Fruit fly (Drosophila melanogaster) whole organism, embryonic: ENCODE results near the gene CenB1A.

Experiments used
- CG10267 ChIP-seq: fragments of 200-800 bp; sonication (Bioruptor generic); optimal IDR thresholded peaks from 2 replicates; lab custom pipeline; 2018; ENCODE audit warnings: missing biosample characterization, mild to moderate bottlenecking, missing genetic modification characterization, moderate library complexity
- CG11247 ChIP-seq: fragments of 200-800 bp; sonication (Bioruptor generic); IDR thresholded peaks from 2 replicates; pipeline ENCODE4 v1.3.6; 2022; ENCODE audit warnings: missing biosample characterization, missing genetic modification characterization
- CG11504 ChIP-seq: fragments of 200-800 bp; sonication (Bioruptor generic); optimal IDR thresholded peaks from 3 replicates; lab custom pipeline; 2019; ENCODE audit warnings: missing biosample characterization, mild to moderate bottlenecking, missing genetic modification characterization, moderate library complexity
- CG13123 ChIP-seq: fragments of 200-800 bp; sonication (Bioruptor generic); optimal IDR thresholded peaks from 2 replicates; lab custom pipeline; 2016; ENCODE audit warnings: missing biosample characterization, missing genetic modification characterization
- CG13894 ChIP-seq: fragments of 200-800 bp; sonication (Bioruptor generic); optimal IDR thresholded peaks from 3 replicates; lab custom pipeline; 2018; ENCODE audit warnings: missing biosample characterization, mild to moderate bottlenecking, missing genetic modification characterization, moderate library complexity
- CG17361 ChIP-seq: fragments of 200-800 bp; sonication (Bioruptor generic); IDR thresholded peaks from 3 replicates; pipeline ENCODE4 v1.3.6; 2022; ENCODE audit warnings: missing biosample characterization, missing genetic modification characterization
- CG17385 ChIP-seq: fragments of 200-800 bp; sonication (Bioruptor generic); optimal IDR thresholded peaks from 3 replicates; lab custom pipeline; 2018; ENCODE audit warnings: missing biosample characterization, mild to moderate bottlenecking, missing genetic modification characterization
- CG18011 ChIP-seq: fragments of 200-800 bp; sonication (Bioruptor generic); optimal IDR thresholded peaks from 2 replicates; lab custom pipeline; 2017; ENCODE audit warnings: missing biosample characterization, missing genetic modification characterization, mild to moderate bottlenecking, moderate library complexity, missing genotype
- CG2129 ChIP-seq: fragments of 200-800 bp; sonication (Bioruptor generic); IDR thresholded peaks from 2 replicates; pipeline ENCODE4 v1.3.6; 2022; ENCODE audit warnings: missing biosample characterization, missing genetic modification characterization; ENCODE audit not compliant: partially characterized antibody
- CG30431 ChIP-seq: fragments of 200-800 bp; sonication (Bioruptor generic); optimal IDR thresholded peaks from 2 replicates; lab custom pipeline; 2017; ENCODE audit warnings: missing biosample characterization, missing genetic modification characterization
- CG31224 ChIP-seq: fragments of 200-800 bp; sonication (Bioruptor generic); IDR thresholded peaks from 2 replicates; pipeline ENCODE4 v1.3.6; 2022; ENCODE audit warnings: missing biosample characterization, missing genetic modification characterization
- CG34422 ChIP-seq: fragments of 200-800 bp; sonication (Bioruptor generic); IDR thresholded peaks from 3 replicates; pipeline ENCODE4 v1.3.6; 2022; ENCODE audit warnings: missing biosample characterization, missing genetic modification characterization
- CG4282 ChIP-seq: fragments of 200-800 bp; sonication (Bioruptor generic); optimal IDR thresholded peaks from 2 replicates; lab custom pipeline; 2016; ENCODE audit warnings: missing biosample characterization, missing genetic modification characterization
- CG4360 ChIP-seq: fragments of 200-800 bp; sonication (Bioruptor generic); IDR thresholded peaks from 2 replicates; pipeline ENCODE4 v1.3.6; 2022; ENCODE audit warnings: missing biosample characterization, missing genetic modification characterization
- CG4854 ChIP-seq: fragments of 200-800 bp; sonication (Bioruptor generic); optimal IDR thresholded peaks from 2 replicates; lab custom pipeline; 2016; ENCODE audit warnings: missing biosample characterization, missing genetic modification characterization, inconsistent platforms
- CG5180 ChIP-seq: fragments of 200-800 bp; sonication (Bioruptor generic); optimal IDR thresholded peaks from 3 replicates; lab custom pipeline; 2017; ENCODE audit warnings: missing biosample characterization, missing genetic modification characterization, mild to moderate bottlenecking, moderate library complexity, missing genetic modification reagents
- CG6683 ChIP-seq: fragments of 200-800 bp; sonication (Bioruptor generic); optimal IDR thresholded peaks from 2 replicates; lab custom pipeline; 2017; ENCODE audit warnings: missing biosample characterization, mild to moderate bottlenecking, missing genetic modification characterization, missing genetic modification reagents
- CG6813 ChIP-seq: fragments of 200-800 bp; sonication (Bioruptor generic); optimal IDR thresholded peaks from 2 replicates; lab custom pipeline; 2017; ENCODE audit warnings: missing biosample characterization, missing genetic modification characterization, mild to moderate bottlenecking, moderate library complexity, missing genetic modification reagents
- CG7928 ChIP-seq: fragments of 200-800 bp; sonication (Bioruptor generic); optimal IDR thresholded peaks from 2 replicates; lab custom pipeline; 2017; ENCODE audit warnings: missing biosample characterization, mild to moderate bottlenecking, missing genetic modification characterization
- CHES-1-like ChIP-seq: fragments of 200-800 bp; sonication (Bioruptor generic); optimal IDR thresholded peaks from 2 replicates; lab custom pipeline; 2016; ENCODE audit warnings: missing biosample characterization, missing genetic modification characterization
- CrebB ChIP-seq: fragments of 200-800 bp; sonication (Bioruptor generic); optimal IDR thresholded peaks from 3 replicates; lab custom pipeline; 2018; ENCODE audit warnings: missing biosample characterization, mild to moderate bottlenecking, missing genetic modification characterization
- Dip3 ChIP-seq: fragments of 200-800 bp; sonication (Bioruptor generic); optimal IDR thresholded peaks from 3 replicates; lab custom pipeline; 2016; ENCODE audit warnings: missing biosample characterization, missing genetic modification characterization
- E2f2 ChIP-seq: fragments of 200-800 bp; sonication (Bioruptor generic); IDR thresholded peaks from 2 replicates; pipeline ENCODE4 v1.3.6; 2022; ENCODE audit warnings: missing biosample characterization, missing genetic modification characterization
- Elba2 ChIP-seq: fragments of 200-800 bp; sonication (Bioruptor generic); optimal IDR thresholded peaks from 3 replicates; lab custom pipeline; 2016; ENCODE audit warnings: missing biosample characterization, missing genetic modification characterization
- HHEX ChIP-seq: fragments of 200-800 bp; sonication (Bioruptor generic); optimal IDR thresholded peaks from 3 replicates; lab custom pipeline; 2017; ENCODE audit warnings: missing biosample characterization, mild to moderate bottlenecking, missing genetic modification characterization, missing genetic modification reagents
- Hand ChIP-seq: fragments of 200-800 bp; sonication (Bioruptor generic); optimal IDR thresholded peaks from 2 replicates; lab custom pipeline; 2017; ENCODE audit warnings: mild to moderate bottlenecking, missing biosample characterization, missing genetic modification reagents, missing genetic modification characterization
- Hey ChIP-seq: fragments of 200-800 bp; sonication (Bioruptor generic); optimal IDR thresholded peaks from 3 replicates; lab custom pipeline; 2018; ENCODE audit warnings: missing biosample characterization, mild to moderate bottlenecking, missing genetic modification characterization
- Lim3 ChIP-seq: fragments of 200-800 bp; sonication (Bioruptor generic); IDR thresholded peaks from 2 replicates; pipeline ENCODE4 v1.3.6; 2022; ENCODE audit warnings: missing biosample characterization, missing genetic modification characterization
- Myb ChIP-seq: fragments of 200-800 bp; sonication (Bioruptor generic); optimal IDR thresholded peaks from 2 replicates; lab custom pipeline; 2016; ENCODE audit warnings: missing biosample characterization, missing genetic modification characterization
- PHDP ChIP-seq: fragments of 200-800 bp; sonication (Bioruptor generic); optimal IDR thresholded peaks from 3 replicates; lab custom pipeline; 2018; ENCODE audit warnings: missing biosample characterization, mild to moderate bottlenecking, missing genetic modification characterization, moderate library complexity
- Ravus ChIP-seq: fragments of 200-800 bp; sonication (Bioruptor generic); IDR thresholded peaks from 2 replicates; pipeline ENCODE4 v1.3.6; 2022; ENCODE audit warnings: missing biosample characterization, missing genetic modification characterization
- Sox102F ChIP-seq: fragments of 200-800 bp; sonication (Bioruptor generic); optimal IDR thresholded peaks from 2 replicates; lab custom pipeline; 2018; ENCODE audit warnings: missing biosample characterization, mild to moderate bottlenecking, missing genetic modification characterization, moderate library complexity
- bigmax ChIP-seq: fragments of 200-800 bp; sonication (Bioruptor generic); optimal IDR thresholded peaks from 2 replicates; lab custom pipeline; 2018; ENCODE audit warnings: missing biosample characterization, mild to moderate bottlenecking, missing genetic modification characterization
- crc ChIP-seq: fragments of 200-800 bp; sonication (Bioruptor generic); optimal IDR thresholded peaks from 2 replicates; lab custom pipeline; 2016; ENCODE audit warnings: missing biosample characterization, missing genetic modification characterization
- danr ChIP-seq: fragments of 200-800 bp; sonication (Bioruptor generic); IDR thresholded peaks from 2 replicates; pipeline ENCODE4 v1.3.6; 2022; ENCODE audit warnings: missing biosample characterization, missing genetic modification characterization
- ems ChIP-seq: fragments of 200-800 bp; sonication (Bioruptor generic); optimal IDR thresholded peaks from 3 replicates; lab custom pipeline; 2016; ENCODE audit warnings: missing biosample characterization, missing genetic modification characterization
- exex ChIP-seq: fragments of 200-800 bp; sonication (Bioruptor generic); optimal IDR thresholded peaks from 4 replicates; lab custom pipeline; 2018; ENCODE audit warnings: missing biosample characterization, mild to moderate bottlenecking, missing genetic modification characterization, moderate library complexity
- fd96Cb ChIP-seq: fragments of 200-800 bp; sonication (Bioruptor generic); optimal IDR thresholded peaks from 2 replicates; lab custom pipeline; 2018; ENCODE audit warnings: missing biosample characterization, mild to moderate bottlenecking, missing genetic modification characterization, moderate library complexity
- grau ChIP-seq: fragments of 200-800 bp; optimal IDR thresholded peaks from 3 replicates; lab custom pipeline; 2019; ENCODE audit warnings: missing biosample characterization, mild to moderate bottlenecking, missing genetic modification characterization, moderate library complexity
- nerfin-1 ChIP-seq: fragments of 200-800 bp; sonication (Bioruptor generic); optimal IDR thresholded peaks from 3 replicates; lab custom pipeline; 2019; ENCODE audit warnings: missing biosample characterization, mild to moderate bottlenecking, missing genetic modification characterization, moderate library complexity
- nmo ChIP-seq: fragments of 200-800 bp; sonication (Bioruptor generic); optimal IDR thresholded peaks from 2 replicates; lab custom pipeline; 2018; ENCODE audit warnings: missing biosample characterization, mild to moderate bottlenecking, missing genetic modification characterization, moderate library complexity
- org-1 ChIP-seq: fragments of 200-800 bp; sonication (Bioruptor generic); optimal IDR thresholded peaks from 2 replicates; lab custom pipeline; 2017; ENCODE audit warnings: missing biosample characterization, missing genetic modification characterization
- pita ChIP-seq: fragments of 200-800 bp; sonication (Bioruptor generic); optimal IDR thresholded peaks from 2 replicates; lab custom pipeline; 2017; ENCODE audit warnings: missing biosample characterization, mild to moderate bottlenecking, missing genetic modification characterization
- psq ChIP-seq: fragments of 200-800 bp; sonication (Bioruptor generic); optimal IDR thresholded peaks from 2 replicates; lab custom pipeline; 2017; ENCODE audit warnings: missing biosample characterization, missing genetic modification characterization
- row ChIP-seq: fragments of 200-800 bp; sonication (Bioruptor generic); IDR thresholded peaks from 3 replicates; pipeline ENCODE4 v1.3.6; 2022; ENCODE audit warnings: missing biosample characterization, missing genetic modification characterization
- sd ChIP-seq: fragments of 200-800 bp; sonication (Bioruptor generic); optimal IDR thresholded peaks from 3 replicates; lab custom pipeline; 2018; ENCODE audit warnings: missing biosample characterization, mild to moderate bottlenecking, missing genetic modification characterization, moderate library complexity
- sens-2 ChIP-seq: fragments of 200-800 bp; sonication (Bioruptor generic); IDR thresholded peaks from 2 replicates; pipeline ENCODE4 v1.3.6; 2022; ENCODE audit warnings: missing biosample characterization, missing genetic modification characterization
- sug ChIP-seq: fragments of 200-800 bp; optimal IDR thresholded peaks from 2 replicates; lab custom pipeline; 2019; ENCODE audit warnings: missing biosample characterization, mild to moderate bottlenecking, missing genetic modification characterization, moderate library complexity
- unc-4 ChIP-seq: fragments of 200-800 bp; sonication (Bioruptor generic); IDR thresholded peaks from 2 replicates; pipeline ENCODE4 v1.3.6; 2022; ENCODE audit warnings: missing biosample characterization, missing genetic modification characterization; ENCODE audit not compliant: partially characterized antibody
- unpg ChIP-seq: fragments of 200-800 bp; sonication (Bioruptor generic); optimal IDR thresholded peaks from 3 replicates; lab custom pipeline; 2018; ENCODE audit warnings: missing biosample characterization, mild to moderate bottlenecking, missing genetic modification characterization, moderate library complexity

CenB1A gene

DNA sequence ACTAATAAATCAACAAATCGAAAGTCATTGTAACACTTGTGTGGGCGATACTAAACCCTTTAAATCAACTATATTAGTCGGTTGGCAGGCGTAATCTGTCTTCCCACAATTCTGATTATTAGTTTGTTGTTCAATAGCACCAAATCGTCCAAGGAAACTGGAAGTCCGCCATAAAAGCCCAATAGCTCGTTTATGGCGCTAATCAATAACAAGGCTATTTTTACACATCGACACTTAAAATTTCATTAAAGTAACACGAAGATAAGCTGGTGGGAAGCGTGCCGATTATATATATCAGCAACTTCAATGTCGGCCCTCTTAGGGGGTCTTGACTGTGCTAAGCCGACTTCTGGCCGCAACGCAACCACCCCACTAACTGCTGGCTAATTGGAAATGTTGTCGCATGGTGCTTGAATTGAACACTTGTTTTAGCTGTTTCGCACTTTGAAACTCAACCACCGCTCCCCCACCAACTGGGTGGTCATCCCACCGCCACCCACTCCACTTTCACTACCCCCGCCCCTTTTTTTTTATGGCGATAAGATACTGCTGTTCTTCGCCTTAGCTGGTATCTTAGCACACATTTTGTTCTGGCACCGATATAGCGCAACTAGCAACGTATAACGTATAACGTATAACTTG lies 20.9 kb downstream of the CenB1A start (continued):
- TF ChIP-seq CrebB = peak; percentile 9
- TF ChIP-seq CG13123 = no peak
- no peak for TF ChIP-seq CG4854 (GFP tag; lab: Kevin White, UChicago)
- TF ChIP-seq sd = peak; percentile 48
- TF ChIP-seq HHEX (GFP tag; lab: Kevin White, UChicago) = peak; percentile 17
- no peak for TF ChIP-seq CG31224 (GFP tag; lab: Robert Waterston, UW)
- no peak for TF ChIP-seq CG6683 (GFP tag; lab: Kevin White, UChicago)
- peak; percentile 5 for TF ChIP-seq Hand (GFP tag; lab: Kevin White, UChicago)
- TF ChIP-seq CG10267 (tag; lab: Kevin White, UChicago) = no peak
- no peak for TF ChIP-seq nerfin-1 (tag; lab: Kevin White, UChicago)
- TF ChIP-seq CG4360 (GFP tag; lab: Robert Waterston, UW) = no peak
- peak; percentile 38 for TF ChIP-seq grau (tag; lab: Kevin White, UChicago)
- no peak for TF ChIP-seq crc (GFP tag; lab: Kevin White, UChicago)
- TF ChIP-seq sug (tag; lab: Kevin White, UChicago) = peak; percentile 93
- TF ChIP-seq Sox102F (GFP tag; lab: Kevin White, UChicago) = no peak
- no peak for TF ChIP-seq CG2129 (GFP tag; lab: Robert Waterston, UW)
- TF ChIP-seq CG7928 (GFP tag; lab: Kevin White, UChicago) = no peak
- TF ChIP-seq Lim3 = no peak
- no peak for TF ChIP-seq unc-4 (GFP tag; lab: Robert Waterston, UW)
- TF ChIP-seq CG4282 (GFP tag; lab: Kevin White, UChicago) = no peak
- TF ChIP-seq CG6813 (GFP tag; lab: Kevin White, UChicago) = no peak
- no peak for TF ChIP-seq pita (GFP tag; lab: Kevin White, UChicago)
- TF ChIP-seq CG17361 (GFP tag; lab: Robert Waterston, UW) = no peak
- TF ChIP-seq E2f2 (GFP tag; lab: Robert Waterston, UW) = no peak
- no peak for TF ChIP-seq bigmax (GFP tag; lab: Kevin White, UChicago)
- TF ChIP-seq Hey = peak; percentile 80
- peak; percentile 45 for TF ChIP-seq CG13894 (tag; lab: Kevin White, UChicago)
- TF ChIP-seq exex (tag; lab: Kevin White, UChicago) = peak; percentile 98
- TF ChIP-seq CG11504 (tag; lab: Kevin White, UChicago) = no peak
- no peak for TF ChIP-seq Ravus (GFP tag; lab: Robert Waterston, UW)
- no peak for TF ChIP-seq CG5180 (GFP tag; lab: Kevin White, UChicago)
- no peak for TF ChIP-seq org-1 (GFP tag; lab: Kevin White, UChicago)
- peak; percentile 43 for TF ChIP-seq PHDP (tag; lab: Kevin White, UChicago)
- TF ChIP-seq row = no peak
- TF ChIP-seq CG30431 (GFP tag; lab: Kevin White, UChicago) = no peak
- TF ChIP-seq CG34422 (GFP tag; lab: Robert Waterston, UW) = no peak
- TF ChIP-seq fd96Cb = no peak
- TF ChIP-seq unpg (GFP tag; lab: Kevin White, UChicago) = peak; percentile 15
- TF ChIP-seq Myb (GFP tag; lab: Kevin White, UChicago) = no peak
- TF ChIP-seq Dip3 (GFP tag; lab: Kevin White, UChicago) = no peak
- no peak for TF ChIP-seq psq (GFP tag; lab: Kevin White, UChicago)
- TF ChIP-seq CHES-1-like (GFP tag; lab: Kevin White, UChicago) = no peak
- no peak for TF ChIP-seq Elba2
- TF ChIP-seq sens-2 (GFP tag; lab: Robert Waterston, UW) = no peak
- TF ChIP-seq nmo = no peak
- no peak for TF ChIP-seq danr (GFP tag; lab: Robert Waterston, UW)
- no peak for TF ChIP-seq CG11247 (GFP tag; lab: Robert Waterston, UW)
- no peak for TF ChIP-seq CG18011 (GFP tag; lab: Kevin White, UChicago)
- TF ChIP-seq ems (GFP tag; lab: Kevin White, UChicago) = no peak
- peak; percentile 18 for TF ChIP-seq CG17385
